Worm (Caenorhabditis elegans): ENCODE results near the gene ima-3.

Gene ima-3

DNA sequence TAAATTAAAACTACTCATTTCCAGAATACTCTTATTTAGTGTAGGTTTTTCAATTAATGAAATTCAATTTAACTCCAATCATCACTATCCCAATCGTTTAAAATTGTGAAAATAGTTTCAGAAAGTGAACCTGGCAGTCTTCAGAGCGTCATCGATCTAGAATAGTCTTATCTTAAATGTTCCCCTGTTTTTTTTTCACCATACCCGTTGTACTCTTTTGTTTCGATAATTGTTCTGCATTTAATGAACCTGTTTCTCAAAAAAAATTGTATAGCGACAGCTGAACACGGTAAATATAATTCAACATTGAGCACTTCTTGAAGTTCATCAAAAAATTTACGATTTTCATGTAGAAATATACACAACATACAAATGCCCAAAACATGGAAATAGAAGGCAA, 10.2 kb downstream of the ima-3 start:
- TF ChIP-seq pha-4 (tag; optimal IDR thresholded peaks at IDR 0.05) (no peak), ceh-43 (GFP tag; optimal IDR thresholded peaks at IDR 0.05) (no peak), hlh-1 (tag; optimal IDR thresholded peaks at IDR 0.05) (no peak), unc-120 (tag; optimal IDR thresholded peaks at IDR 0.05; ENCODE audit: poor library complexity, severe bottlenecking) (no peak)

DNA sequence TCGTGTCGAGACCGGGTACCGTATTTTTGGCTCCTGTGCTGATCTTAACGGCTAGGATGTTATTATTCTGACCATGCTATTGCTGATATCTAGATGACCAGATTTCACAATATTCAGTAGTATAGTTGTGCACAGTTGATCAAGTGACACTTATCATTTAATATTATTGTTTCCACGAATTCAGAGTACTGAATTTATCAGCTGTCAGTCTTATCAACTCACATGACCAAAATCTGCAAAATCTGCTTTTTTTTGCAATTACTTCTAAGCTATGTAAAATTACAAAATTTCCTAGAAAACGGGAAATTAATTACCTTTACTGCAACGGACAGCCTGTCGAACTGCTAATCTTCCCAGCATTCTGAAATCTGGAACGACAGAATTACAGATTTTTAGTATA, 11.0 kb downstream of the ima-3 start, which contains the start of gene pam-1:
Gene pam-1 (minus strand): TSS at position 368 of the 400 bp plus-strand sequence.
- no peak for TF ChIP-seq sem-2 (GFP tag; optimal IDR thresholded peaks at IDR 0.05)
- TF ChIP-seq hlh-1 (tag; optimal IDR thresholded peaks at IDR 0.05), result no peak
- TF ChIP-seq elt-3 (tag; optimal IDR thresholded peaks at IDR 0.05), result no peak
- TF ChIP-seq cnd-1 (tag; optimal IDR thresholded peaks at IDR 0.05), result no peak
- no peak for TF ChIP-seq mab-5 (tag; optimal IDR thresholded peaks at IDR 0.05)
- no peak for TF ChIP-seq zip-8 (tag; optimal IDR thresholded peaks at IDR 0.05)
- no peak for TF ChIP-seq flh-1 (GFP tag; optimal IDR thresholded peaks at IDR 0.05)
- no peak for TF ChIP-seq ceh-43 (GFP tag; optimal IDR thresholded peaks at IDR 0.05)
- no peak for TF ChIP-seq pha-4 (tag; optimal IDR thresholded peaks at IDR 0.05)
- no peak for TF ChIP-seq elt-1 (tag; optimal IDR thresholded peaks at IDR 0.05; ENCODE audit: borderline replicate concordance, insufficient read depth)
- TF ChIP-seq mls-2 (tag; optimal IDR thresholded peaks at IDR 0.05), result no peak
- TF ChIP-seq unc-62 (GFP tag; optimal IDR thresholded peaks at IDR 0.05), result no peak
- no peak for TF ChIP-seq mep-1 (tag; optimal IDR thresholded peaks at IDR 0.05)

DNA sequence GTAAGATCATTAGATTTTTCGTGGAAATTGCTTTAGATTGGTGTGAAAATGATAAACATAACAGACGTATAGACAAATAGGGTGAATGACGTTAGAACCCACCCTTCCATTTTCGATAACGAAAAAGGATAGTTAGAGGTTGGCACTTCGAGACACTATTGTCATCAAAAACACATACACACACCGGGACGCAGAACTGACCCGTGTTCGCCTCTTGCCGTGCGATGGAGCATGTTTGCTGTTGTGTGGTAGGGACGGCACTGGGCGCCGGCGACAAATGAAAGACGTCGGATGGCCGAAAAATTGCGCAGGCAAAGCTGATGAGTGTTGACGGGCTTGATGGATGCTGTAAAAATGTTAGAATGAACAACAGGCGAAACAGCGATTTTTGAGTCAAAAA, 11.6 kb downstream of the ima-3 start:
- TF ChIP-seq blmp-1 (tag; optimal IDR thresholded peaks at IDR 0.05) (no peak), ham-2 (GFP tag; optimal IDR thresholded peaks at IDR 0.05) (no peak), ceh-83 (GFP tag; optimal IDR thresholded peaks at IDR 0.05) (no peak), bed-3 (GFP tag; optimal IDR thresholded peaks at IDR 0.05) (no peak), ces-1 (GFP tag; optimal IDR thresholded peaks at IDR 0.05) (no peak), tbx-8 (GFP tag; optimal IDR thresholded peaks at IDR 0.05) (no peak), M03D4.4 (tag; optimal IDR thresholded peaks at IDR 0.05) (no peak), ztf-11 (tag; optimal IDR thresholded peaks at IDR 0.05) (no peak), mab-5 (tag; optimal IDR thresholded peaks at IDR 0.05) (no peak), mep-1 (tag; optimal IDR thresholded peaks at IDR 0.05) (no peak), snpc-4 (tag; optimal IDR thresholded peaks at IDR 0.05) (no peak), drap-1 (GFP tag; optimal IDR thresholded peaks at IDR 0.05) (no peak), unc-39 (tag; optimal IDR thresholded peaks at IDR 0.05) (no peak), nhr-2 (tag; optimal IDR thresholded peaks at IDR 0.05) (no peak), elt-3 (tag; optimal IDR thresholded peaks at IDR 0.05) (no peak), nhr-12 (tag; optimal IDR thresholded peaks at IDR 0.05) (no peak), sem-2 (GFP tag; optimal IDR thresholded peaks at IDR 0.05) (no peak), flh-1 (GFP tag; optimal IDR thresholded peaks at IDR 0.05) (no peak)

DNA sequence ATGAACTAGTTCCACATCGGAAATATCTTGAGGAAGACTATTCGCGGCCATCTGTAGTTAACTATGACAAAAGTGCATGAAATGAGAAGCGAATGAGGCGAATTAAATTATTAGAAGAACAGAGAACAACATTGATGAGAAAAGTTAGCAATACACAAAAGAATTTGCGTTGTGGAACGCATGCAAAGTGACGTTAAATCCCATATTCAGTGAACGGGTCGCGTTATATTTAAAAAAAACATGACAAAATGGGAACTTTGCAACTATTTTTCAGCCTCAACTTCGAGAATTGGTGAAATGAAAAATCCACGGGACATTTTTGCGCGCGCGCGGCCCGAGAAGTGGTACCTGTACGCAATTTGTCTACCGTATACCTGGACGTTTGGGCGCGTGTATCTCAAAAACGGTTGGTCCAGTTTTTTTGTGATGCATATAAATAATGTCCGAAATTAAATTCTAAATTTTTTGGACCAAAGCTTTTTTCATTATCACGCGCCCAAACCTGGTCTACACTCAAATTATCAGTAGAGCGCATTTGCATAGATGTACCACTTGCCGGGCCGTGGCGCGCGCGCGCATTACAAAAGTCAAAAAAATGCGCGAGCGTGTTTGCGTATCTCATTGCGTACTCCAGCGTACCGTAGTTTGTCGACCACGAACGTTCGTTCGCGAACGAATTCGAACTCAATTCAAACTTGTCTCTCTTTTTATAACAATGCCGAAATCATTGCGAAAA, 13.5 kb downstream of the ima-3 start, which contains the start of the genes cdd-2 and oef-1:
Gene cdd-2 (minus strand): TSS at position 51 of the 736 bp plus-strand sequence.
Gene oef-1 (plus strand): TSS at position 575 of the 736 bp plus-strand sequence.
- TF ChIP-seq unc-62 (GFP tag; optimal IDR thresholded peaks at IDR 0.05) (no peak), lin-13 (tag; optimal IDR thresholded peaks at IDR 0.05) (no peak), snpc-4 (tag; optimal IDR thresholded peaks at IDR 0.05) (no peak), ztf-11 (tag; optimal IDR thresholded peaks at IDR 0.05) (no peak), tbx-8 (GFP tag; optimal IDR thresholded peaks at IDR 0.05) (no peak), elt-1 (tag; optimal IDR thresholded peaks at IDR 0.05; ENCODE audit: borderline replicate concordance, insufficient read depth) (no peak)

DNA sequence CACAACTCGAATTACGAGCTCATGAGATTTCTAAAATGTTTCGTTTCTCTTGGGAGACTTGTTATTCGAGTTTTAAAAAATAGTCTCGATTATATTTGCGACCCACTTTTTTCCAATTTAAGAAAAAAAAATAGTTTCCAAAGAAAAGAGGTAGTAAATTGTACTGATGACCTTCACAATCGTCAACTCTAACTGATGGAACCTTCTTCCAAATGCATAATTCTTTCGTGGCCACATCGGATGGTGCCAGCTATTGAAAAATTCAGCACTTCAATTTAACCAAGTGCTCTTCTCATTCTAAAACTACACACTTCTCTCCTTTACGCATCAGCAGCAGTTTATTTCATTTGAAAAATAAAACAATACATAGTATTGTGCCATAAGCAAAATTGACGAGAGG, 17.8 kb downstream of the ima-3 start:
- TF ChIP-seq ztf-11 (tag; optimal IDR thresholded peaks at IDR 0.05) (no peak), unc-120 (tag; optimal IDR thresholded peaks at IDR 0.05; ENCODE audit: poor library complexity, severe bottlenecking) (no peak), sptf-1 (tag; optimal IDR thresholded peaks at IDR 0.05) (no peak), bed-3 (GFP tag; optimal IDR thresholded peaks at IDR 0.05) (no peak), drap-1 (GFP tag; optimal IDR thresholded peaks at IDR 0.05) (no peak), blmp-1 (tag; optimal IDR thresholded peaks at IDR 0.05) (no peak), unc-39 (tag; optimal IDR thresholded peaks at IDR 0.05) (no peak), pha-4 (tag; optimal IDR thresholded peaks at IDR 0.05) (no peak), ceh-83 (GFP tag; optimal IDR thresholded peaks at IDR 0.05) (no peak), lin-32 (GFP tag; optimal IDR thresholded peaks at IDR 0.05) (no peak), nhr-28 (tag; optimal IDR thresholded peaks at IDR 0.05) (no peak), M03D4.4 (tag; optimal IDR thresholded peaks at IDR 0.05) (no peak), ceh-43 (GFP tag; optimal IDR thresholded peaks at IDR 0.05) (no peak), ceh-39 (tag; optimal IDR thresholded peaks at IDR 0.05) (no peak), nhr-2 (tag; optimal IDR thresholded peaks at IDR 0.05) (no peak), nhr-12 (tag; optimal IDR thresholded peaks at IDR 0.05) (no peak), lsy-2 (tag; optimal IDR thresholded peaks at IDR 0.05) (no peak), sem-2 (GFP tag; optimal IDR thresholded peaks at IDR 0.05) (no peak), elt-1 (tag; optimal IDR thresholded peaks at IDR 0.05; ENCODE audit: borderline replicate concordance, insufficient read depth) (no peak)
